Fruit fly (Drosophila melanogaster): ENCODE results near the gene kis.

The kis gene

dm6 chr2L:223867-224598 is 26.6 kb downstream of the kis start:
- TF ChIP-seq CG7045 (GFP tag; optimal IDR thresholded peaks at IDR 0.05): no peak
- TF ChIP-seq CG11617 (GFP tag; optimal IDR thresholded peaks at IDR 0.05): no peak
- TF ChIP-seq cic (GFP tag; optimal IDR thresholded peaks at IDR 0.05): no peak
- no peak for TF ChIP-seq cnc (optimal IDR thresholded peaks at IDR 0.05)
- no peak for TF ChIP-seq CG1620 (GFP tag; optimal IDR thresholded peaks at IDR 0.05)
- no peak for TF ChIP-seq CG12768 (GFP tag; optimal IDR thresholded peaks at IDR 0.05)
- TF ChIP-seq ovo (GFP tag; optimal IDR thresholded peaks at IDR 0.05): no peak
- TF ChIP-seq CG5204 (GFP tag; optimal IDR thresholded peaks at IDR 0.05): no peak
- no peak for TF ChIP-seq Mnt (GFP tag; optimal IDR thresholded peaks at IDR 0.05)
- no peak for TF ChIP-seq Hr96 (GFP tag; optimal IDR thresholded peaks at IDR 0.05)
- TF ChIP-seq pad (GFP tag; optimal IDR thresholded peaks at IDR 0.05): no peak
- TF ChIP-seq bab1 (GFP tag; optimal IDR thresholded peaks at IDR 0.05): no peak
- no peak for TF ChIP-seq toe (GFP tag; optimal IDR thresholded peaks at IDR 0.05)
- TF ChIP-seq Clk (GFP tag; optimal IDR thresholded peaks at IDR 0.05): no peak

dm6 chr2L:223351-223750 is 27.3 kb downstream of the kis start:
- TF ChIP-seq CG11617 (GFP tag; optimal IDR thresholded peaks at IDR 0.05) (peak; percentile 48), Clk (GFP tag; optimal IDR thresholded peaks at IDR 0.05) (no peak), CG7101 (tag; optimal IDR thresholded peaks at IDR 0.05) (peak; percentile 56), CG12768 (GFP tag; optimal IDR thresholded peaks at IDR 0.05) (no peak), CG33017 (tag; optimal IDR thresholded peaks at IDR 0.05) (peak; percentile 71), CG1620 (GFP tag; optimal IDR thresholded peaks at IDR 0.05) (peak; percentile 22), Mnt (GFP tag; optimal IDR thresholded peaks at IDR 0.05) (no peak), cnc (optimal IDR thresholded peaks at IDR 0.05) (no peak), Hr96 (GFP tag; optimal IDR thresholded peaks at IDR 0.05) (peak; percentile 34), ovo (GFP tag; optimal IDR thresholded peaks at IDR 0.05) (no peak), toe (GFP tag; optimal IDR thresholded peaks at IDR 0.05) (peak; percentile 14), Crg-1 (GFP tag; optimal IDR thresholded peaks at IDR 0.05) (no peak), CG14711 (tag; optimal IDR thresholded peaks at IDR 0.05) (peak; percentile 54), bab1 (GFP tag; optimal IDR thresholded peaks at IDR 0.05) (peak; percentile 22), CG7045 (GFP tag; optimal IDR thresholded peaks at IDR 0.05) (peak; percentile 46)

DNA sequence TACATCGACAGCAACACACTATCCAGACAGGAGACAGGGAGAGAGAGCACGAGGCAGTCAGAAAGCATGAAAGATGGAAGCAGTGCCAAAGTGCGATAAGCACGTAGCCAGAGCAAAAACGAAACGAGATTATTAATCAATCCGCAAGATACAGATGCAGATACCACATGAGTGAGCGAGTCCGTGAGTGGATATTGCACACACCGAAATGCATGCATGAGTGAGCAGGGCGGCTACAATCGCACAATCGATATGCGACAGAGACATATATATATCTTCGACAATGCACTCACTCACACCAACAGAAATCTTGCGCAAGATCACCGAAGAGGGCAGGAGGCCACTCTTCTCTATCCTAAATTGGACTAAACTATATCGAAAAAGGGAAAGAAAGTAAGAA is 27.8 kb downstream of the kis start:
- TF ChIP-seq CG11617 (GFP tag; optimal IDR thresholded peaks at IDR 0.05) (no peak), CG14711 (tag; optimal IDR thresholded peaks at IDR 0.05) (no peak), CG1620 (GFP tag; optimal IDR thresholded peaks at IDR 0.05) (no peak), cnc (optimal IDR thresholded peaks at IDR 0.05) (no peak), toe (GFP tag; optimal IDR thresholded peaks at IDR 0.05) (no peak), kay (GFP tag; ENCODE audit: borderline replicate concordance) (no peak), Mnt (GFP tag; optimal IDR thresholded peaks at IDR 0.05) (no peak), CG7045 (GFP tag; optimal IDR thresholded peaks at IDR 0.05) (no peak), Hr96 (GFP tag; optimal IDR thresholded peaks at IDR 0.05) (no peak), Clk (GFP tag; optimal IDR thresholded peaks at IDR 0.05) (no peak), pad (GFP tag; optimal IDR thresholded peaks at IDR 0.05) (no peak), ovo (GFP tag; optimal IDR thresholded peaks at IDR 0.05) (no peak), tj (GFP tag; optimal IDR thresholded peaks at IDR 0.05) (no peak), CG7101 (tag; optimal IDR thresholded peaks at IDR 0.05) (no peak), CG33017 (tag; optimal IDR thresholded peaks at IDR 0.05) (no peak), cic (GFP tag; optimal IDR thresholded peaks at IDR 0.05) (no peak), Crg-1 (GFP tag; optimal IDR thresholded peaks at IDR 0.05) (no peak), CG5204 (GFP tag; optimal IDR thresholded peaks at IDR 0.05) (no peak), CG12768 (GFP tag; optimal IDR thresholded peaks at IDR 0.05) (no peak), bab1 (GFP tag; optimal IDR thresholded peaks at IDR 0.05) (no peak)

- TF ChIP-seq Hr96 (GFP tag; optimal IDR thresholded peaks at IDR 0.05) (peak; percentile 42), CG11617 (GFP tag; optimal IDR thresholded peaks at IDR 0.05) (no peak), Mnt (GFP tag; optimal IDR thresholded peaks at IDR 0.05) (peak; percentile 37), Clk (GFP tag; optimal IDR thresholded peaks at IDR 0.05) (no peak), CG7045 (GFP tag; optimal IDR thresholded peaks at IDR 0.05) (peak; percentile 48), toe (GFP tag; optimal IDR thresholded peaks at IDR 0.05) (no peak), Crg-1 (GFP tag; optimal IDR thresholded peaks at IDR 0.05) (peak; percentile 69), bab1 (GFP tag; optimal IDR thresholded peaks at IDR 0.05) (peak; percentile 36), CG1620 (GFP tag; optimal IDR thresholded peaks at IDR 0.05) (no peak), CG14711 (tag; optimal IDR thresholded peaks at IDR 0.05) (no peak), kay (GFP tag; ENCODE audit: borderline replicate concordance) (no peak), cnc (optimal IDR thresholded peaks at IDR 0.05) (no peak), cic (GFP tag; optimal IDR thresholded peaks at IDR 0.05) (peak; percentile 83), ovo (GFP tag; optimal IDR thresholded peaks at IDR 0.05) (peak; percentile 51), tj (GFP tag; optimal IDR thresholded peaks at IDR 0.05) (peak; percentile 32), CG7101 (tag; optimal IDR thresholded peaks at IDR 0.05) (peak; percentile 20), CG12768 (GFP tag; optimal IDR thresholded peaks at IDR 0.05) (peak; percentile 67), CG33017 (tag; optimal IDR thresholded peaks at IDR 0.05) (no peak), pad (GFP tag; optimal IDR thresholded peaks at IDR 0.05) (peak; percentile 41), CG5204 (GFP tag; optimal IDR thresholded peaks at IDR 0.05) (no peak)
Measured at dm6 chr2L:221939-222489, 28.6 kb downstream of the kis start.

- no peak for TF ChIP-seq Hr96 (GFP tag; optimal IDR thresholded peaks at IDR 0.05)
- no peak for TF ChIP-seq cic (GFP tag; optimal IDR thresholded peaks at IDR 0.05)
- TF ChIP-seq CG11617 (GFP tag; optimal IDR thresholded peaks at IDR 0.05): no peak
- no peak for TF ChIP-seq kay (GFP tag; ENCODE audit: borderline replicate concordance)
- no peak for TF ChIP-seq ovo (GFP tag; optimal IDR thresholded peaks at IDR 0.05)
- TF ChIP-seq Mnt (GFP tag; optimal IDR thresholded peaks at IDR 0.05): no peak
- TF ChIP-seq pad (GFP tag; optimal IDR thresholded peaks at IDR 0.05): no peak
- no peak for TF ChIP-seq bab1 (GFP tag; optimal IDR thresholded peaks at IDR 0.05)
- no peak for TF ChIP-seq CG7101 (tag; optimal IDR thresholded peaks at IDR 0.05)
Measured at dm6 chr2L:221152-221551, 29.5 kb downstream of the kis start.

Data from whole organism, adult.